Worm (Caenorhabditis elegans): ENCODE data around the gene hecd-1.

- TF ChIP-seq aly-2 (tag; optimal IDR thresholded peaks at IDR 0.05) (no peak), pqm-1 (tag; optimal IDR thresholded peaks at IDR 0.05) (no peak), egl-27 (tag; optimal IDR thresholded peaks at IDR 0.05) (no peak), unc-62 (GFP tag; optimal IDR thresholded peaks at IDR 0.05) (no peak), zag-1 (tag; optimal IDR thresholded peaks at IDR 0.05) (no peak), ztf-4 (tag; optimal IDR thresholded peaks at IDR 0.05) (no peak), nhr-12 (tag; optimal IDR thresholded peaks at IDR 0.05) (no peak)
These were observed 26.7 kb upstream of the hecd-1 start, which contains the start of gene str-220 for ce11 chrIV:7171222-7171621.

Data from whole organism, L3 larva.